Worm (Caenorhabditis elegans): ENCODE results near the gene glr-7.

Gene glr-7

DNA sequence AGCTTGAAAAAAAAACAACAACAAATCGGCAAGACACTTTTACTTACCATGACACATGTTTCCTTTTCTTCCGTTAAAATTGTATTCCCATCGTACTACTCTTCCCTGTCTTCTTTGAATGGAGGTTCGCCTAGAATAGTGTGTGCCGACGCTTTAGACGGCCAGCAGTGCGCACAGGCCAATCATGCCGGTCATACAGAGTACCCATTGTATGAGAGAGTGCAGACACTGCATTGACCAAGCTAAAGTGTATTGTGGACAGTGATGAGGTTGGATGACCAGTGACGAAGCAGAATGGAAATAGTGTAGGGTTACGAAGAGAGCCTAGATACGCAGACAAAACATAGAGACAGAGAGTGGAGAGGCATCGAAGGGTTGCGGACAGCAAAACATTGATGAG lies 17.8 kb downstream of the glr-7 start, which contains the start of gene dhhc-9:
dhhc-9 (minus strand) TSS at position 154 of the 400 bp plus-strand sequence.
- TF ChIP-seq hmg-20 (GFP tag; IDR thresholded peaks at IDR 0.05) (peak; percentile 24; the same call in 1 of the 2 replicates), K11D2.4 (GFP tag; IDR thresholded peaks at IDR 0.05) (0 out of 2 replicates have a peak, but pooled peaks have one; percentile 40), B0019.2 (GFP tag; conservative IDR thresholded peaks at IDR 0.05) (no peak), lin-40 (tag; optimal IDR thresholded peaks at IDR 0.05) (peak; percentile 66), snpc-4 (GFP tag; optimal IDR thresholded peaks at IDR 0.05) (no peak), snpc-4 (tag; optimal IDR thresholded peaks at IDR 0.05) (peak in 1 of 4 experiments; percentile 7), gei-17 (GFP tag; optimal IDR thresholded peaks at IDR 0.05) (peak; percentile 52), ztf-6 (GFP tag; IDR thresholded peaks at IDR 0.05) (no peak), C17E4.6 (GFP tag; IDR thresholded peaks at IDR 0.05) (no peak), nhr-80 (tag; optimal IDR thresholded peaks at IDR 0.05) (peak; percentile 52), C06A6.2 (GFP tag; conservative IDR thresholded peaks at IDR 0.05) (peak; percentile 19; the same call in 1 of the 2 replicates), Y56A3A.18 (GFP tag; IDR thresholded peaks at IDR 0.05) (0 out of 2 replicates have a peak, but pooled peaks have one; percentile 70), hmg-1.2 (GFP tag; IDR thresholded peaks at IDR 0.05) (peak; percentile 97), lir-1 (GFP tag; conservative IDR thresholded peaks at IDR 0.05) (no peak), F10E7.11 (tag; optimal IDR thresholded peaks at IDR 0.05) (no peak), K12H6.12 (tag; optimal IDR thresholded peaks at IDR 0.05) (peak; percentile 27), let-526 (GFP tag; IDR thresholded peaks at IDR 0.05) (no peak), ZK185.1 (tag; optimal IDR thresholded peaks at IDR 0.05; ENCODE audit: poor library complexity, severe bottlenecking) (peak; percentile 33), attf-5 (GFP tag; optimal IDR thresholded peaks at IDR 0.05) (no peak), dox-1 (GFP tag; IDR thresholded peaks at IDR 0.05) (0 out of 2 replicates have a peak, but pooled peaks have one; percentile 62), nfyb-1 (GFP tag; IDR thresholded peaks at IDR 0.05) (no peak), egl-44 (GFP tag; IDR thresholded peaks at IDR 0.05) (0 out of 2 replicates have a peak, but pooled peaks have one; percentile 35), madf-6 (GFP tag; IDR thresholded peaks at IDR 0.05) (0 out of 2 replicates have a peak, but pooled peaks have one; percentile 11)

DNA sequence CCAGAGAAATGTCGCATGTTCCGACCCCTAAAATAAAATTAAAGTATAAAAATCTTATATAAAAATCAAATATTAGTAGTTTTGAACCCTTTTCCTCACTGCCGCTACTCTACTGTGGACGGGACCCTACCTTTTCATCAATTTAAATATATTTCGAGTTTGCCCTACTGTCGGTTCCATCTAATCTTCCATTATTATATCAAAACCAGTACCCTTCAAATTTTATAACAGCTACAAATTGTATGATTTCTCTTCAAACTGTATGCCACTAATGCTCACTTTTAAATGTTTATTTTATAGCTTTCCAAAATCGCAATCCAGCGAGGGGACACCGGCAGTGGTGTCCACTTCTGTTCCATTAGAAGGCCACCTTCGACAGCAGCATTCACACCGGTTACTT lies 24.7 kb downstream of the glr-7 start, which contains the start of gene C43H6.6:
C43H6.6 (plus strand) TSS at position 301 of the 400 bp plus-strand sequence.
- TF ChIP-seq F55B11.4 (tag; optimal IDR thresholded peaks at IDR 0.05; ENCODE audit: borderline replicate concordance, insufficient read depth) (no peak), Y53G8AR.9 (GFP tag; conservative IDR thresholded peaks at IDR 0.05) (no peak), F57C9.4 (tag; optimal IDR thresholded peaks at IDR 0.05) (no peak), F57A8.1 (GFP tag; optimal IDR thresholded peaks at IDR 0.05) (no peak), cebp-1 (GFP tag; IDR thresholded peaks at IDR 0.05) (no peak), cebp-1 (tag; optimal IDR thresholded peaks at IDR 0.05) (no peak), aptf-2 (GFP tag; conservative IDR thresholded peaks at IDR 0.05) (no peak), nfyb-1 (GFP tag; IDR thresholded peaks at IDR 0.05) (no peak), repo-1 (tag; optimal IDR thresholded peaks at IDR 0.05) (no peak)

DNA sequence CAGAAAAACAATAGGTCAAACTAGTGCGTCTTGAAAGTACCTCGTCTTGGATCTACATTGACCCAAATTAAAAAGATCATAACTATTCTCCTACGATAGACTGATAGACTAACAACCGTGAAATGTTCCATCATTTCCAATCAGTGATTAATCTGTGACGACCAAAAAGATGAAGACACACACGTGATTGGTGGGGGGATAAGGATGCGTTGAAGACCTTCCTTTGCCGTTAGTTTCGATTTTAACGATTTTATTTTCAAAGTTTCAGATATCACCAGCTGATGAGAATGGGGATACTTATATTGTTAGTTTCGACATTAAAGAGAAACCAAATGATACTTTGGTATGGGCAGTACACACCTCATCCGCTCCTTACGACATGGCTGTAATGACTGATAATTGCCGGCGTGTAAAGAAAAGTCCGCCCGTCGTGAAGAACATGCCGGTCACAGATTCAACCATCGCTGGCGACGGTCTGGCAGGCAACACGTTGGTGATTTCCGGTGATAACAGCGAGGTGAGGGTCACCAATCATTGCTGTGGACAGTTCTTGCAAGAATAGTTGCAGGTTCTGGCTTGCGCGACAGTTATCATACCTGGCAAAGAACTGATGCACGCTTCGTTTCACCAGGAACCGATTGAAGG lies 32.6 kb downstream of the glr-7 start:
- TF ChIP-seq nfyb-1 (GFP tag; IDR thresholded peaks at IDR 0.05): 0 out of 2 replicates have a peak, but pooled peaks have one; percentile 15
- TF ChIP-seq Y53G8AR.9 (GFP tag; conservative IDR thresholded peaks at IDR 0.05): no peak

DNA sequence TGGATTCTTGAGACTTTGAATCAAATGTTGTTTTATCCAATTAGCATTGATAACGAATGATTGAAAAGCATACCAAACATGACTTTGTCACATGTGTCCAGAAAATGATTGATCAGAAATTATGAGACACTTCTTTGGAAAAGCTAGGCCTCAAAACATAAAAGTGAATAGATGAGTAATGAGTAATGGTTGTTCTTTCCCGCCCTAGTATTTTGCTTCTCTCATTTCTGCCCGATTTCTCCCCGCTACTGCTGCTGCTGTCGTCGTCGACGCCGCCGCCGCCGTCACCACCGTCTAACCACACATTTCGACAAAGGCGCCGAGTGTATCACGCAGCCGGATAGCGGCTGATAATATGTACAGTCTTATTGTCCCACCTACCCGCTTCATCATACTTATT lies 34.2 kb downstream of the glr-7 start, which contains the start of gene F47G3.1:
F47G3.1 (plus strand) TSS at position 301 of the 400 bp plus-strand sequence.
- TF ChIP-seq cebp-2 (GFP tag; IDR thresholded peaks at IDR 0.05) (no peak), zfh-2 (GFP tag; conservative IDR thresholded peaks at IDR 0.05) (peak; percentile 45; the same call in 1 of the 2 replicates)
